Fruit fly (Drosophila melanogaster) whole organism, embryonic: ENCODE results near the gene nxf2.
A peak's percentile ranks its signal among the peaks of the same experiment; 100 is the strongest.

Source experiments
- Blimp-1 ChIP-seq: fragments of 200-800 bp; sonication (Bioruptor generic); optimal IDR thresholded peaks from 3 replicates; lab custom pipeline; 2018; ENCODE audit warnings: missing biosample characterization, missing genetic modification characterization, mild to moderate bottlenecking, moderate library complexity, missing genetic modification reagents
- BtbVII ChIP-seq: fragments of 200-800 bp; sonication (Bioruptor generic); optimal IDR thresholded peaks from 3 replicates; lab custom pipeline; 2017; ENCODE audit warnings: missing biosample characterization, mild to moderate bottlenecking, missing genetic modification characterization
- CG10274 ChIP-seq: fragments of 200-800 bp; sonication (Bioruptor generic); optimal IDR thresholded peaks from 3 replicates; lab custom pipeline; 2017; ENCODE audit warnings: missing biosample characterization, mild to moderate bottlenecking, missing genetic modification characterization
- CG11093 ChIP-seq: fragments of 200-800 bp; sonication (Bioruptor generic); IDR thresholded peaks from 3 replicates; pipeline ENCODE4 v1.3.6; 2022; ENCODE audit warnings: missing biosample characterization, missing genetic modification characterization
- CG12744 ChIP-seq: fragments of 200-800 bp; sonication (Bioruptor generic); optimal IDR thresholded peaks from 2 replicates; lab custom pipeline; 2016; ENCODE audit warnings: missing biosample characterization, missing genetic modification characterization
- CG13287 ChIP-seq: fragments of 200-800 bp; sonication (Bioruptor generic); IDR thresholded peaks from 2 replicates; pipeline ENCODE4 v1.3.6; 2022; ENCODE audit warnings: missing biosample characterization, missing genetic modification characterization; ENCODE audit not compliant: partially characterized antibody
- CG1792 ChIP-seq: fragments of 200-800 bp; sonication (Bioruptor generic); optimal IDR thresholded peaks from 2 replicates; lab custom pipeline; 2016; ENCODE audit warnings: missing biosample characterization, missing genetic modification characterization
- CG18476 ChIP-seq: fragments of 200-800 bp; sonication (Bioruptor generic); optimal IDR thresholded peaks from 2 replicates; lab custom pipeline; 2016; ENCODE audit warnings: missing biosample characterization, mild to moderate bottlenecking, missing genetic modification characterization
- CG2116 ChIP-seq: fragments of 200-800 bp; sonication (Bioruptor generic); optimal IDR thresholded peaks from 3 replicates; lab custom pipeline; 2018; ENCODE audit warnings: missing biosample characterization, mild to moderate bottlenecking, missing genetic modification characterization
- CG2199 ChIP-seq: fragments of 200-800 bp; sonication (Bioruptor generic); IDR thresholded peaks from 3 replicates; pipeline ENCODE4 v1.3.6; 2022; ENCODE audit warnings: missing biosample characterization, missing genetic modification characterization
- CG3163 ChIP-seq: fragments of 200-800 bp; sonication (Bioruptor generic); optimal IDR thresholded peaks from 3 replicates; lab custom pipeline; 2016; ENCODE audit warnings: missing biosample characterization, missing genetic modification characterization
- CG34422 ChIP-seq: fragments of 200-800 bp; sonication (Bioruptor generic); IDR thresholded peaks from 3 replicates; pipeline ENCODE4 v1.3.6; 2022; ENCODE audit warnings: missing biosample characterization, missing genetic modification characterization
- CG3838 ChIP-seq: fragments of 200-800 bp; sonication (Bioruptor generic); optimal IDR thresholded peaks from 3 replicates; lab custom pipeline; 2016; ENCODE audit warnings: missing biosample characterization, missing genetic modification characterization
- CG4854 ChIP-seq: fragments of 200-800 bp; sonication (Bioruptor generic); optimal IDR thresholded peaks from 2 replicates; lab custom pipeline; 2016; ENCODE audit warnings: missing biosample characterization, missing genetic modification characterization, inconsistent platforms
- CG6854 ChIP-seq: fragments of 200-800 bp; sonication (Bioruptor generic); optimal IDR thresholded peaks from 3 replicates; lab custom pipeline; 2017; ENCODE audit warnings: missing biosample characterization, mild to moderate bottlenecking, missing genetic modification characterization
- CG7271 ChIP-seq: fragments of 200-800 bp; sonication (Bioruptor generic); optimal IDR thresholded peaks from 2 replicates; lab custom pipeline; 2018; ENCODE audit warnings: missing biosample characterization, mild to moderate bottlenecking, missing genetic modification characterization, moderate library complexity
- CG7372 ChIP-seq: fragments of 200-800 bp; sonication (Bioruptor generic); IDR thresholded peaks from 2 replicates; pipeline ENCODE4 v1.3.6; 2022; ENCODE audit warnings: missing biosample characterization, missing genetic modification characterization
- CG9797 ChIP-seq: fragments of 200-800 bp; sonication (Bioruptor generic); optimal IDR thresholded peaks from 3 replicates; lab custom pipeline; 2018; ENCODE audit warnings: missing biosample characterization, mild to moderate bottlenecking, missing genetic modification characterization
- Camta ChIP-seq: fragments of 200-800 bp; sonication (Bioruptor generic); optimal IDR thresholded peaks from 2 replicates; lab custom pipeline; 2016; ENCODE audit warnings: missing biosample characterization, missing genetic modification characterization
- Dip2 ChIP-seq: fragments of 200-800 bp; sonication (Bioruptor generic); IDR thresholded peaks from 2 replicates; pipeline ENCODE4 v1.3.6; 2022; ENCODE audit warnings: missing biosample characterization, missing genetic modification characterization
- Doc2 ChIP-seq: fragments of 200-800 bp; sonication (Bioruptor generic); IDR thresholded peaks from 2 replicates; pipeline ENCODE4 v1.3.6; 2022; ENCODE audit warnings: missing biosample characterization, missing genetic modification characterization
- E2f1 ChIP-seq: fragments of 200-800 bp; sonication (Bioruptor generic); IDR thresholded peaks from 2 replicates; pipeline ENCODE4 v1.3.6; 2022; ENCODE audit warnings: missing biosample characterization, missing genetic modification characterization
- Fer2 ChIP-seq: fragments of 200-800 bp; sonication (Bioruptor generic); optimal IDR thresholded peaks from 2 replicates; lab custom pipeline; 2018; ENCODE audit warnings: missing biosample characterization, mild to moderate bottlenecking, missing genetic modification characterization, moderate library complexity
- Gsc ChIP-seq: fragments of 200-800 bp; sonication (Bioruptor generic); IDR thresholded peaks from 2 replicates; pipeline ENCODE4 v1.3.6; 2022; ENCODE audit warnings: missing biosample characterization, missing genetic modification characterization
- HLH3B ChIP-seq: fragments of 200-800 bp; sonication (Bioruptor generic); IDR thresholded peaks from 2 replicates; pipeline ENCODE4 v1.3.6; 2022; ENCODE audit warnings: missing biosample characterization, missing genetic modification characterization
- Jarid2 ChIP-seq: fragments of 200-800 bp; sonication (Bioruptor generic); optimal IDR thresholded peaks from 3 replicates; lab custom pipeline; 2017; ENCODE audit warnings: mild to moderate bottlenecking, missing biosample characterization, missing genetic modification reagents, missing genetic modification characterization
- NC2β ChIP-seq: fragments of 200-800 bp; sonication (Bioruptor generic); optimal IDR thresholded peaks from 2 replicates; lab custom pipeline; 2016; ENCODE audit warnings: missing biosample characterization, missing genetic modification characterization
- Nf-YA ChIP-seq: fragments of 200-800 bp; sonication (Bioruptor generic); IDR thresholded peaks from 2 replicates; pipeline ENCODE4 v1.3.6; 2022; ENCODE audit warnings: missing biosample characterization, missing genetic modification characterization
- Opbp ChIP-seq: fragments of 200-800 bp; sonication (Bioruptor generic); IDR thresholded peaks from 3 replicates; pipeline ENCODE4 v1.3.6; 2022; ENCODE audit warnings: missing biosample characterization, missing genetic modification characterization; ENCODE audit not compliant: partially characterized antibody
- Side ChIP-seq: fragments of 200-800 bp; sonication (Bioruptor generic); optimal IDR thresholded peaks from 2 replicates; lab custom pipeline; 2016; ENCODE audit warnings: missing biosample characterization, missing genetic modification characterization
- Ssrp ChIP-seq: fragments of 200-800 bp; sonication (Bioruptor generic); optimal IDR thresholded peaks from 2 replicates; lab custom pipeline; 2018; ENCODE audit warnings: missing biosample characterization, mild to moderate bottlenecking, missing genetic modification characterization, moderate library complexity
- Usf ChIP-seq: fragments of 200-800 bp; sonication (Bioruptor generic); optimal IDR thresholded peaks from 2 replicates; lab custom pipeline; 2017; ENCODE audit warnings: missing genotype, missing biosample characterization, missing genetic modification characterization
- Vsx1 ChIP-seq: fragments of 200-800 bp; sonication (Bioruptor generic); optimal IDR thresholded peaks from 2 replicates; lab custom pipeline; 2017; ENCODE audit warnings: missing biosample characterization, mild to moderate bottlenecking, missing genetic modification characterization, missing genetic modification reagents
- ac ChIP-seq: fragments of 200-800 bp; sonication (Bioruptor generic); optimal IDR thresholded peaks from 3 replicates; lab custom pipeline; 2017; ENCODE audit warnings: missing biosample characterization, mild to moderate bottlenecking, missing genetic modification characterization
- al ChIP-seq: fragments of 200-800 bp; sonication (Bioruptor generic); IDR thresholded peaks from 2 replicates; pipeline ENCODE4 v1.3.6; 2022; ENCODE audit warnings: missing biosample characterization, missing genetic modification characterization
- aop ChIP-seq: fragments of 200-800 bp; sonication (Bioruptor generic); IDR thresholded peaks from 2 replicates; pipeline ENCODE4 v1.3.6; 2022; ENCODE audit warnings: missing biosample characterization, missing genetic modification characterization
- ash1 ChIP-seq: fragments of 200-800 bp; sonication (Bioruptor generic); optimal IDR thresholded peaks from 2 replicates; lab custom pipeline; 2018; ENCODE audit warnings: missing biosample characterization, mild to moderate bottlenecking, missing genetic modification characterization
- az2 ChIP-seq: fragments of 200-800 bp; sonication (Bioruptor generic); optimal IDR thresholded peaks from 3 replicates; lab custom pipeline; 2016; ENCODE audit warnings: missing biosample characterization, missing genetic modification characterization
- dysf ChIP-seq: fragments of 200-800 bp; sonication (Bioruptor generic); IDR thresholded peaks from 3 replicates; pipeline ENCODE4 v1.3.6; 2022; ENCODE audit warnings: missing biosample characterization, missing genetic modification characterization
- gfzf ChIP-seq: fragments of 200-800 bp; sonication (Bioruptor generic); optimal IDR thresholded peaks from 2 replicates; lab custom pipeline; 2016; ENCODE audit warnings: missing biosample characterization, mild to moderate bottlenecking, missing genetic modification characterization, moderate library complexity
- hb ChIP-seq: fragments of 200-800 bp; sonication (Bioruptor generic); IDR thresholded peaks from 3 replicates; pipeline ENCODE4 v1.3.6; 2022; ENCODE audit warnings: missing biosample characterization, missing genetic modification characterization; ENCODE audit not compliant: partially characterized antibody
- lbe ChIP-seq: fragments of 200-800 bp; sonication (Bioruptor generic); optimal IDR thresholded peaks from 2 replicates; lab custom pipeline; 2016; ENCODE audit warnings: missing biosample characterization, mild to moderate bottlenecking, missing genetic modification characterization
- lmd ChIP-seq: fragments of 200-800 bp; sonication (Bioruptor generic); IDR thresholded peaks from 2 replicates; pipeline ENCODE4 v1.3.6; 2022; ENCODE audit warnings: missing biosample characterization, missing genetic modification characterization
- mld ChIP-seq: fragments of 200-800 bp; sonication (Bioruptor generic); IDR thresholded peaks from 3 replicates; pipeline ENCODE4 v1.3.6; 2022; ENCODE audit warnings: missing biosample characterization, missing genetic modification characterization; ENCODE audit not compliant: partially characterized antibody
- prd ChIP-seq, 3 experiments: fragments of >200 bp in 2 of 3; fragments of 200-800 bp in 1 of 3; sonication (Bioruptor generic) in 1 of 3; optimal IDR thresholded peaks in 2 of 3; IDR thresholded peaks in 1 of 3; 2 replicates in 2 of 3; 3 replicates in 1 of 3; pipeline versions ENCODE4 v1.3.6 to Lab custom; 2017 to 2022; ENCODE audit warnings: missing biosample characterization in 1 of 3, missing genetic modification characterization in 1 of 3
- run ChIP-seq: fragments of 200-800 bp; sonication (Bioruptor generic); optimal IDR thresholded peaks from 3 replicates; lab custom pipeline; 2018; ENCODE audit warnings: missing biosample characterization, mild to moderate bottlenecking, missing genetic modification characterization
- scrt ChIP-seq: fragments of 200-800 bp; sonication (Bioruptor generic); optimal IDR thresholded peaks from 2 replicates; lab custom pipeline; 2018; ENCODE audit warnings: missing biosample characterization, mild to moderate bottlenecking, missing genetic modification characterization, moderate library complexity
- tap ChIP-seq: fragments of 200-800 bp; optimal IDR thresholded peaks from 3 replicates; lab custom pipeline; 2019; ENCODE audit warnings: missing biosample characterization, mild to moderate bottlenecking, missing genetic modification characterization, moderate library complexity
- trh ChIP-seq: fragments of 200-800 bp; sonication (Bioruptor generic); optimal IDR thresholded peaks from 2 replicates; lab custom pipeline; 2016; ENCODE audit warnings: missing biosample characterization, missing genetic modification characterization
- wek ChIP-seq: fragments of 200-800 bp; sonication (Bioruptor generic); optimal IDR thresholded peaks from 3 replicates; lab custom pipeline; 2018; ENCODE audit warnings: missing biosample characterization, mild to moderate bottlenecking, missing genetic modification characterization, moderate library complexity

nxf2 gene

dm6 chr3L:16533932-16534331, 46.2 kb downstream of the nxf2 start (continued):
- peak; percentile 39 for TF ChIP-seq NC2β (GFP tag; lab: Kevin White, UChicago)
- no peak for TF ChIP-seq CG3163 (GFP tag; lab: Kevin White, UChicago)
- peak; percentile 51 for TF ChIP-seq trh
- TF ChIP-seq HLH3B (GFP tag; lab: Robert Waterston, UW) = peak; percentile 69; the same call in 1 of the 2 replicates
- peak; percentile 86 for TF ChIP-seq Blimp-1
- peak; percentile 59; the same call in 1 of the 2 replicates for TF ChIP-seq al (GFP tag; lab: Robert Waterston, UW)
- TF ChIP-seq CG7372 = peak; percentile 69
- TF ChIP-seq CG1792 (GFP tag; lab: Kevin White, UChicago) = peak; percentile 12
- TF ChIP-seq prd (optimal IDR thresholded peaks at IDR 0.05; lab: Kevin White, UChicago) = no peak
- TF ChIP-seq prd (GFP tag; IDR thresholded peaks at IDR 0.05; lab: Robert Waterston, UW) = peak; percentile 65
- no peak for TF ChIP-seq lbe (GFP tag; lab: Kevin White, UChicago)
- TF ChIP-seq dysf (GFP tag; lab: Robert Waterston, UW) = peak; percentile 87
- TF ChIP-seq Nf-YA (GFP tag; lab: Robert Waterston, UW) = 0 out of 2 replicates have a peak, but pooled peaks have one; percentile 51
- TF ChIP-seq scrt (GFP tag; lab: Kevin White, UChicago) = peak; percentile 70
- peak; percentile 52 for TF ChIP-seq Usf
- no peak for TF ChIP-seq CG9797 (GFP tag; lab: Kevin White, UChicago)
- TF ChIP-seq CG34422 (GFP tag; lab: Robert Waterston, UW) = peak; percentile 69; the same call in 1 of the 3 replicates
- TF ChIP-seq Jarid2 (GFP tag; lab: Kevin White, UChicago) = peak; percentile 27
- peak; percentile 58 for TF ChIP-seq CG4854
- TF ChIP-seq az2 (GFP tag; lab: Kevin White, UChicago) = peak; percentile 81
- TF ChIP-seq aop = no peak
- peak; percentile 58 for TF ChIP-seq CG10274 (GFP tag; lab: Kevin White, UChicago)
- TF ChIP-seq Camta (GFP tag; lab: Kevin White, UChicago) = peak; percentile 75
- TF ChIP-seq wek (GFP tag; lab: Kevin White, UChicago) = no peak
- no peak for TF ChIP-seq CG7271 (tag; lab: Kevin White, UChicago)
- 0 out of 2 replicates have a peak, but pooled peaks have one; percentile 28 for TF ChIP-seq Doc2 (GFP tag; lab: Robert Waterston, UW)
- peak; percentile 18 for TF ChIP-seq CG3838
- peak; percentile 54; the same call in 1 of the 2 replicates for TF ChIP-seq Gsc (GFP tag; lab: Robert Waterston, UW)
- TF ChIP-seq CG18476 (GFP tag; lab: Kevin White, UChicago) = peak; percentile 81
- TF ChIP-seq Fer2 (tag; lab: Kevin White, UChicago) = peak; percentile 49
- TF ChIP-seq Opbp (GFP tag; lab: Robert Waterston, UW) = no peak
- TF ChIP-seq Side (GFP tag; lab: Kevin White, UChicago) = peak; percentile 66
- peak; percentile 42 for TF ChIP-seq CG6854 (GFP tag; lab: Kevin White, UChicago)
- no peak for TF ChIP-seq CG2199
- TF ChIP-seq CG12744 (GFP tag; lab: Kevin White, UChicago) = peak; percentile 62
- TF ChIP-seq CG2116 (GFP tag; lab: Kevin White, UChicago) = peak; percentile 22
- peak; percentile 81 for TF ChIP-seq lmd (GFP tag; lab: Robert Waterston, UW)
- TF ChIP-seq BtbVII (GFP tag; lab: Kevin White, UChicago) = peak; percentile 79
- TF ChIP-seq CG13287 (GFP tag; lab: Robert Waterston, UW) = no peak
- no peak for TF ChIP-seq hb (GFP tag; lab: Robert Waterston, UW)
- TF ChIP-seq ac (GFP tag; lab: Kevin White, UChicago) = no peak
- peak; percentile 61 for TF ChIP-seq run (tag; lab: Kevin White, UChicago)
- TF ChIP-seq mld (GFP tag; lab: Robert Waterston, UW) = no peak
- TF ChIP-seq gfzf = no peak
- TF ChIP-seq Dip2 (GFP tag; lab: Robert Waterston, UW) = no peak
- no peak for TF ChIP-seq ash1 (GFP tag; lab: Kevin White, UChicago)
- TF ChIP-seq Ssrp (tag; lab: Kevin White, UChicago) = peak; percentile 87
- peak; percentile 47 for TF ChIP-seq Vsx1 (GFP tag; lab: Kevin White, UChicago)
- peak; percentile 47; the same call in 1 of the 3 replicates for TF ChIP-seq CG11093 (GFP tag; lab: Robert Waterston, UW)
- TF ChIP-seq E2f1 = peak; percentile 54
- TF ChIP-seq tap (tag; lab: Kevin White, UChicago) = peak; percentile 69
